Worm (Caenorhabditis elegans): ENCODE results near the gene F47B7.2.

Gene F47B7.2

DNA sequence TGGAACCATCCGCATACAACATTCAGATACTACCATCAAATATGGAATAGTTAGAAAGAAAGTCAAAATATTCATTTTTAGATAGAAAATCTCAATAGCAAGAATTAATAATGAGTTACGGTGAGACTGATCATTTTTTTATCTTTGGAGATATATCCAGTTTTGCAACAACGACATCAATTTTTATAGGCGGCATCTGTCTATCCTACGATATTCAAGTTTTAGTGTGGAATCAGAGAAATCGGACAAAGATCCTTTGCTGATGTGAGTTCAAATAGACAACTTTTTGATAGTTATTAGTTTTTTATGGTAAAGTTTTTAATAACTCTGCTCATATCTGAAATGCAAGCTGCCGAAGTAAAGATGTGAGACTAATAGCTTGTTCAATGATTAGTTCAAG, 6.0 kb upstream of the F47B7.2 start, which contains the start of gene F47B7.4:
Gene F47B7.4 (minus strand): TSS at position 101 of the 400 bp plus-strand sequence.
- no peak for TF ChIP-seq ceh-40 (GFP tag; IDR thresholded peaks at IDR 0.05)
- no peak for TF ChIP-seq sea-2 (GFP tag; IDR thresholded peaks at IDR 0.05)
- TF ChIP-seq madf-8 (GFP tag; conservative IDR thresholded peaks at IDR 0.05), result no peak
- TF ChIP-seq hrde-1 (tag; optimal IDR thresholded peaks at IDR 0.05; ENCODE audit: borderline replicate concordance), result no peak
- no peak for TF ChIP-seq F49E8.2 (tag; optimal IDR thresholded peaks at IDR 0.05; ENCODE audit: insufficient read depth)
- TF ChIP-seq attf-6 (GFP tag; IDR thresholded peaks at IDR 0.05), result no peak
- no peak for TF ChIP-seq attf-5 (GFP tag; optimal IDR thresholded peaks at IDR 0.05)
- no peak for TF ChIP-seq him-1 (tag; optimal IDR thresholded peaks at IDR 0.05)
- no peak for TF ChIP-seq mes-4 (tag; optimal IDR thresholded peaks at IDR 0.05)
- TF ChIP-seq F22D6.2 (tag; optimal IDR thresholded peaks at IDR 0.05), result no peak
- no peak for TF ChIP-seq aptf-3 (GFP tag; IDR thresholded peaks at IDR 0.05)

DNA sequence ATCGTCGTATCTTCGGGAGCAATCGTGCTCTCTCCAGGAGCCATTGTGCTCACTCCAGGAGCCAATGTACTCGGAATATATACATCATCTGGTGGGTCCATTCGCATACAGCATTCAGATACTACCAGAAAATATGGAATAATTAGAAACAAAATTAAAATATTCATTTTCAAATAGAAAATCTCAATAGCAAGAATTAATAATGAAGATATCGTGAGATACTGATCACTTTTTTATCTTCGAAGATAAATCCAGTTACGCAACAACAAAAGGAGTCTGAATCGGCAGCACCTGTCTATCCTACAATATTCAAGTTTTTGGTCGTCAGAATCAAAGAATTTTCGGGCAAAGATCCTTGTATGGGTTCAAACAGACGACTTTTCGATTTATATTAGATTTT, 3.8 kb upstream of the F47B7.2 start, which contains the start of gene F47B7.5:
Gene F47B7.5 (minus strand): TSS at position 101 of the 400 bp plus-strand sequence.
- no peak for TF ChIP-seq attf-6 (GFP tag; IDR thresholded peaks at IDR 0.05)
- TF ChIP-seq atf-7 (tag; optimal IDR thresholded peaks at IDR 0.05), result no peak
- no peak for TF ChIP-seq F33H1.4 (GFP tag; IDR thresholded peaks at IDR 0.05)
- TF ChIP-seq snpc-3.4 (tag; optimal IDR thresholded peaks at IDR 0.05), result no peak
- no peak for TF ChIP-seq lag-1 (GFP tag; IDR thresholded peaks at IDR 0.05)
- no peak for TF ChIP-seq lsy-27 (tag; optimal IDR thresholded peaks at IDR 0.05; ENCODE audit: borderline replicate concordance, insufficient read depth)
- TF ChIP-seq madf-3 (GFP tag; IDR thresholded peaks at IDR 0.05), result no peak
- TF ChIP-seq mcd-1 (GFP tag; IDR thresholded peaks at IDR 0.05), result no peak
- no peak for TF ChIP-seq nhr-179 (tag; optimal IDR thresholded peaks at IDR 0.05)
- TF ChIP-seq nhr-120 (GFP tag; IDR thresholded peaks at IDR 0.05), result no peak
- no peak for TF ChIP-seq lin-26 (GFP tag; IDR thresholded peaks at IDR 0.05)
- no peak for TF ChIP-seq nfya-2 (GFP tag; IDR thresholded peaks at IDR 0.05)

DNA sequence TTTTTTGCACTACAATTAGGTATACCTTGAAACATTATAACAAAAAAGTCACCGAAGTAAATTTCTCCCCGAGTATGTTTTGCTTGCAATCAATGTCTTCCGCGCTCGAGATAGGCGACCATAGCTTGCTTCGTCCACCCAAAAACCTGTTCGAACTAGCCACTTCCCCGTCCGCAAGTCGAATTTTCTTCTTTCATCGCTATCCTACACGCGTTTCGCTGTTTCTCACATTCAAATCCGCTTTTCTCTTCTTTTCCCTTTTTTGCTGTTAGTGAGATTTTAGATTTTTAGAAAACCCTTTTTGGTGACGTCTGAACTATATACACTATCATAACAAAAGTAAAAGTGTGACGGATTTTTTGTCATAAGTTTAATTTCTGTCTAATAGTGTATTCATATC, 671 bp downstream of the F47B7.2 start:
- no peak for TF ChIP-seq egl-44 (GFP tag; IDR thresholded peaks at IDR 0.05)
- no peak for TF ChIP-seq die-1 (tag; optimal IDR thresholded peaks at IDR 0.05)
- no peak for TF ChIP-seq efl-1 (GFP tag; optimal IDR thresholded peaks at IDR 0.05)
- TF ChIP-seq him-1 (tag; optimal IDR thresholded peaks at IDR 0.05), result no peak
- TF ChIP-seq hmg-20 (GFP tag; IDR thresholded peaks at IDR 0.05), result no peak
- TF ChIP-seq F52B5.7 (tag; optimal IDR thresholded peaks at IDR 0.05), result no peak
- no peak for TF ChIP-seq C06A6.2 (GFP tag; conservative IDR thresholded peaks at IDR 0.05)
- no peak for TF ChIP-seq egl-18 (GFP tag; IDR thresholded peaks at IDR 0.05)
- no peak for TF ChIP-seq ztf-6 (GFP tag; IDR thresholded peaks at IDR 0.05)
- no peak for TF ChIP-seq lir-1 (GFP tag; conservative IDR thresholded peaks at IDR 0.05)
- TF ChIP-seq repo-1 (tag; optimal IDR thresholded peaks at IDR 0.05), result no peak
- no peak for TF ChIP-seq athp-1 (tag; optimal IDR thresholded peaks at IDR 0.05)
- no peak for TF ChIP-seq B0035.1 (tag; optimal IDR thresholded peaks at IDR 0.05)
- no peak for TF ChIP-seq tbx-9 (tag; optimal IDR thresholded peaks at IDR 0.05; ENCODE audit: borderline replicate concordance)

DNA sequence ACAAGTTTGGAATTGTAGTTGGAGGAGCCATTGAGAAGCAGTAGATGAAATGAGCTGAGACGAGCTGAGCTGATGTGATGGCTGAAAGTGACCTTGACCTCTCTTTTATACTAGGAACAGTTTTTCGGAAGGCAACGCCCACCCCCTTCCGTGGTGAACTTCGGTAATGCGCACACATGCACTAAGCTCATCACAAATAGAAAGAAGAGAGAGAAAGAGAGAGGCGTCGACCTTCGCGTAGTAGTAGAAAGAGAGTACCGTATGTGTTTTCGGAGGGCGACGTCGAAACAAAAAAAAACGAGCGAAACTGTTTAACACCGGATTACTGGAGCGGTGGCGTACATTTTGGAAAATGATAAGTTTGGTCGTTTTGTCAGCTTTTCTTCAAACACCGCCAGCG, 8.5 kb downstream of the F47B7.2 start, which contains the start of gene marg-1:
Gene marg-1 (minus strand): TSS at position 101 of the 400 bp plus-strand sequence.
- TF ChIP-seq sea-2 (GFP tag; IDR thresholded peaks at IDR 0.05) (no peak), Y53F4B.3 (GFP tag; IDR thresholded peaks at IDR 0.05) (no peak), attf-5 (GFP tag; optimal IDR thresholded peaks at IDR 0.05) (no peak), snpc-1.1 (tag; optimal IDR thresholded peaks at IDR 0.05; ENCODE audit: insufficient read depth) (no peak), gei-17 (GFP tag; optimal IDR thresholded peaks at IDR 0.05) (no peak), ccch-3 (GFP tag; optimal IDR thresholded peaks at IDR 0.05) (no peak), mel-28 (tag; optimal IDR thresholded peaks at IDR 0.05; ENCODE audit: borderline replicate concordance) (no peak), tlf-1 (GFP tag; optimal IDR thresholded peaks at IDR 0.05) (no peak), nfya-2 (GFP tag; IDR thresholded peaks at IDR 0.05) (no peak), C17E4.6 (GFP tag; IDR thresholded peaks at IDR 0.05) (no peak), lag-1 (GFP tag; IDR thresholded peaks at IDR 0.05) (no peak), nhr-27 (tag; optimal IDR thresholded peaks at IDR 0.05) (no peak), ZK185.1 (tag; optimal IDR thresholded peaks at IDR 0.05; ENCODE audit: poor library complexity, severe bottlenecking) (no peak), ztf-3 (GFP tag; optimal IDR thresholded peaks at IDR 0.05) (no peak), ztf-28 (GFP tag; IDR thresholded peaks at IDR 0.05) (no peak)
